Fruit fly (Drosophila melanogaster) whole organism, embryonic: ENCODE measurements around the gene CG14219.

Experiments used
- BEAF-32 ChIP-seq: fragments of 200-800 bp; sonication (Bioruptor generic); optimal IDR thresholded peaks from 3 replicates; lab custom pipeline; 2017; ENCODE audit warnings: missing biosample characterization, missing genetic modification characterization, mild to moderate bottlenecking, moderate library complexity, missing genetic modification reagents
- Bdp1 ChIP-seq: fragments of 200-800 bp; sonication (Bioruptor generic); optimal IDR thresholded peaks from 3 replicates; lab custom pipeline; 2016; ENCODE audit warnings: missing biosample characterization, missing genetic modification characterization
- C15 ChIP-seq: fragments of 200-800 bp; sonication (Bioruptor generic); IDR thresholded peaks from 3 replicates; pipeline ENCODE4 v1.3.6; 2022; ENCODE audit warnings: missing biosample characterization, missing genetic modification characterization
- CG10209 ChIP-seq: fragments of 200-800 bp; sonication (Bioruptor generic); optimal IDR thresholded peaks from 3 replicates; lab custom pipeline; 2017; ENCODE audit warnings: missing biosample characterization, mild to moderate bottlenecking, missing genetic modification characterization, missing genetic modification reagents
- CG10267 ChIP-seq: fragments of 200-800 bp; sonication (Bioruptor generic); optimal IDR thresholded peaks from 2 replicates; lab custom pipeline; 2018; ENCODE audit warnings: missing biosample characterization, mild to moderate bottlenecking, missing genetic modification characterization, moderate library complexity
- CG10431 ChIP-seq: fragments of 200-800 bp; sonication (Bioruptor generic); optimal IDR thresholded peaks from 3 replicates; lab custom pipeline; 2018; ENCODE audit warnings: missing biosample characterization, mild to moderate bottlenecking, missing genetic modification characterization
- CG10654 ChIP-seq: fragments of 200-800 bp; sonication (Bioruptor generic); optimal IDR thresholded peaks from 2 replicates; lab custom pipeline; 2016; ENCODE audit warnings: missing biosample characterization, missing genetic modification characterization
- CG11456 ChIP-seq: fragments of 200-800 bp; sonication (Bioruptor generic); IDR thresholded peaks from 3 replicates; pipeline ENCODE4 v1.3.6; 2022; ENCODE audit warnings: missing biosample characterization, missing genetic modification characterization
- CG11696 ChIP-seq: fragments of 200-800 bp; sonication (Bioruptor generic); IDR thresholded peaks from 2 replicates; pipeline ENCODE4 v1.3.6; 2022; ENCODE audit warnings: missing biosample characterization, missing genetic modification characterization
- CG12299 ChIP-seq: fragments of 200-800 bp; sonication (Bioruptor generic); optimal IDR thresholded peaks from 2 replicates; lab custom pipeline; 2018; ENCODE audit warnings: missing biosample characterization, mild to moderate bottlenecking, missing genetic modification characterization
- CG13775 ChIP-seq: fragments of 200-800 bp; sonication (Bioruptor generic); optimal IDR thresholded peaks from 3 replicates; lab custom pipeline; 2017; ENCODE audit warnings: missing biosample characterization, mild to moderate bottlenecking, missing genetic modification characterization
- CG14667 ChIP-seq: fragments of 200-800 bp; sonication (Bioruptor generic); IDR thresholded peaks from 2 replicates; pipeline ENCODE4 v1.3.6; 2022; ENCODE audit warnings: missing biosample characterization, missing genetic modification characterization
- CG15269 ChIP-seq: fragments of 200-800 bp; sonication (Bioruptor generic); optimal IDR thresholded peaks from 2 replicates; lab custom pipeline; 2018; ENCODE audit warnings: missing biosample characterization, mild to moderate bottlenecking, missing genetic modification characterization, moderate library complexity
- CG16863 ChIP-seq: fragments of 200-800 bp; sonication (Bioruptor generic); optimal IDR thresholded peaks from 3 replicates; lab custom pipeline; 2016; ENCODE audit warnings: missing biosample characterization, missing genetic modification characterization
- CG17359 ChIP-seq: fragments of 200-800 bp; sonication (Bioruptor generic); optimal IDR thresholded peaks from 3 replicates; lab custom pipeline; 2018; ENCODE audit warnings: missing biosample characterization, mild to moderate bottlenecking, missing genetic modification characterization, moderate library complexity
- CG18599 ChIP-seq: fragments of 200-800 bp; sonication (Bioruptor generic); optimal IDR thresholded peaks from 3 replicates; lab custom pipeline; 2017; ENCODE audit warnings: missing biosample characterization, missing genetic modification characterization, mild to moderate bottlenecking, moderate library complexity, missing genetic modification reagents
- CG2116 ChIP-seq: fragments of 200-800 bp; sonication (Bioruptor generic); optimal IDR thresholded peaks from 3 replicates; lab custom pipeline; 2018; ENCODE audit warnings: missing biosample characterization, mild to moderate bottlenecking, missing genetic modification characterization
- CG2889 ChIP-seq: fragments of 200-800 bp; sonication (Bioruptor generic); IDR thresholded peaks from 3 replicates; pipeline ENCODE4 v1.3.6; 2022; ENCODE audit warnings: missing biosample characterization, missing genetic modification characterization
- CG3163 ChIP-seq: fragments of 200-800 bp; sonication (Bioruptor generic); optimal IDR thresholded peaks from 3 replicates; lab custom pipeline; 2016; ENCODE audit warnings: missing biosample characterization, missing genetic modification characterization
- CG3407 ChIP-seq: fragments of 200-800 bp; sonication (Bioruptor generic); optimal IDR thresholded peaks from 2 replicates; lab custom pipeline; 2018; ENCODE audit warnings: missing biosample characterization, mild to moderate bottlenecking, missing genetic modification characterization
- CG7745 ChIP-seq: fragments of 200-800 bp; sonication (Bioruptor generic); optimal IDR thresholded peaks from 2 replicates; lab custom pipeline; 2018; ENCODE audit warnings: missing biosample characterization, mild to moderate bottlenecking, missing genetic modification characterization, moderate library complexity
- CG8924 ChIP-seq: fragments of 200-800 bp; optimal IDR thresholded peaks from 3 replicates; lab custom pipeline; 2019; ENCODE audit warnings: missing biosample characterization, mild to moderate bottlenecking, missing genetic modification characterization, moderate library complexity
- CG9932 ChIP-seq: fragments of 200-800 bp; sonication (Bioruptor generic); IDR thresholded peaks from 2 replicates; pipeline ENCODE4 v1.3.6; 2022; ENCODE audit warnings: missing biosample characterization, missing genetic modification characterization
- Dbx ChIP-seq: fragments of 200-800 bp; sonication (Bioruptor generic); IDR thresholded peaks from 3 replicates; pipeline ENCODE4 v1.3.6; 2022; ENCODE audit warnings: missing biosample characterization, missing genetic modification characterization
- Deaf1 ChIP-seq: fragments of 200-800 bp; optimal IDR thresholded peaks from 3 replicates; lab custom pipeline; 2019; ENCODE audit warnings: missing biosample characterization, mild to moderate bottlenecking, missing genetic modification characterization, moderate library complexity
- Dip2 ChIP-seq: fragments of 200-800 bp; sonication (Bioruptor generic); IDR thresholded peaks from 2 replicates; pipeline ENCODE4 v1.3.6; 2022; ENCODE audit warnings: missing biosample characterization, missing genetic modification characterization
- Doc2 ChIP-seq: fragments of 200-800 bp; sonication (Bioruptor generic); IDR thresholded peaks from 2 replicates; pipeline ENCODE4 v1.3.6; 2022; ENCODE audit warnings: missing biosample characterization, missing genetic modification characterization
- GATAe ChIP-seq: fragments of 200-800 bp; sonication (Bioruptor generic); conservative IDR thresholded peaks from 2 replicates; pipeline ENCODE4 v1.3.6; 2022; ENCODE audit warnings: missing biosample characterization, missing genetic modification characterization
- Lhr ChIP-seq: fragments of 200-800 bp; sonication (Bioruptor generic); optimal IDR thresholded peaks from 3 replicates; lab custom pipeline; 2017; ENCODE audit warnings: mild to moderate bottlenecking, missing biosample characterization, missing genetic modification reagents, missing genetic modification characterization
- MBD-R2 ChIP-seq: fragments of 200-800 bp; sonication (Bioruptor generic); IDR thresholded peaks from 2 replicates; pipeline ENCODE4 v1.3.6; 2022; ENCODE audit warnings: missing biosample characterization, missing genetic modification characterization
- Max ChIP-seq: fragments of 200-800 bp; sonication (Bioruptor generic); optimal IDR thresholded peaks from 2 replicates; lab custom pipeline; 2016; ENCODE audit warnings: missing biosample characterization, mild to moderate bottlenecking, missing genetic modification characterization
- NFAT ChIP-seq: fragments of 200-800 bp; sonication (Bioruptor generic); IDR thresholded peaks from 2 replicates; pipeline ENCODE4 v1.3.6; 2022; ENCODE audit warnings: missing biosample characterization, missing genetic modification characterization
- Neu2 ChIP-seq: fragments of 200-800 bp; sonication (Bioruptor generic); optimal IDR thresholded peaks from 3 replicates; lab custom pipeline; 2016; ENCODE audit warnings: missing biosample characterization, missing genetic modification characterization, borderline replicate concordance
- Nf-YC ChIP-seq: fragments of 200-800 bp; optimal IDR thresholded peaks from 3 replicates; lab custom pipeline; 2019; ENCODE audit warnings: missing biosample characterization, mild to moderate bottlenecking, missing genetic modification characterization, moderate library complexity
- Ravus ChIP-seq: fragments of 200-800 bp; sonication (Bioruptor generic); IDR thresholded peaks from 2 replicates; pipeline ENCODE4 v1.3.6; 2022; ENCODE audit warnings: missing biosample characterization, missing genetic modification characterization
- Sox100B ChIP-seq: fragments of 200-800 bp; sonication (Bioruptor generic); optimal IDR thresholded peaks from 3 replicates; lab custom pipeline; 2018; ENCODE audit warnings: missing biosample characterization, mild to moderate bottlenecking, missing genetic modification characterization
- Trl ChIP-seq, 3 experiments: fragments of >200 bp in 2 of 3; fragments of 200-800 bp in 1 of 3; sonication (Bioruptor generic) in 1 of 3; optimal IDR thresholded peaks; 2 replicates in 1 of 3; 3 replicates in 2 of 3; lab custom pipeline; 2016 to 2017; ENCODE audit warnings: missing biosample characterization in 1 of 3, missing genetic modification characterization in 1 of 3
- chm ChIP-seq: fragments of 200-800 bp; sonication (Bioruptor generic); IDR thresholded peaks from 2 replicates; pipeline ENCODE4 v1.3.6; 2022; ENCODE audit warnings: missing biosample characterization, missing genetic modification characterization
- chn ChIP-seq: fragments of 200-800 bp; sonication (Bioruptor generic); optimal IDR thresholded peaks from 2 replicates; lab custom pipeline; 2016; ENCODE audit warnings: missing biosample characterization, missing genetic modification characterization
- crol ChIP-seq: fragments of 200-800 bp; sonication (Bioruptor generic); IDR thresholded peaks from 2 replicates; pipeline ENCODE4 v1.3.6; 2022; ENCODE audit warnings: missing biosample characterization, missing genetic modification characterization
- dan ChIP-seq: fragments of 200-800 bp; sonication (Bioruptor generic); IDR thresholded peaks from 2 replicates; pipeline ENCODE4 v1.3.6; 2022; ENCODE audit warnings: missing biosample characterization, missing genetic modification characterization
- emc ChIP-seq: fragments of 200-800 bp; sonication (Bioruptor generic); optimal IDR thresholded peaks from 2 replicates; lab custom pipeline; 2016; ENCODE audit warnings: missing biosample characterization, missing genetic modification characterization
- eve ChIP-seq, 2 experiments: fragments of >200 bp; optimal IDR thresholded peaks; 2 replicates each; lab custom pipeline; 2017; ENCODE audit warnings: missing biosample characterization in 2 of 2, missing genetic modification characterization in 2 of 2
- insv ChIP-seq, 2 experiments: fragments of 200-800 bp; sonication (Bioruptor generic); optimal IDR thresholded peaks; 3 replicates each; lab custom pipeline; 2016 to 2018; ENCODE audit warnings: missing biosample characterization in 2 of 2, missing genetic modification characterization in 2 of 2
- onecut ChIP-seq: fragments of 200-800 bp; sonication (Bioruptor generic); IDR thresholded peaks from 2 replicates; pipeline ENCODE4 v1.3.6; 2022; ENCODE audit warnings: missing biosample characterization, missing genetic modification characterization
- phol ChIP-seq: fragments of 200-800 bp; sonication (Bioruptor generic); optimal IDR thresholded peaks from 3 replicates; lab custom pipeline; 2018; ENCODE audit warnings: missing biosample characterization, mild to moderate bottlenecking, missing genetic modification characterization, moderate library complexity
- ranshi ChIP-seq: fragments of 200-800 bp; sonication (Bioruptor generic); IDR thresholded peaks from 2 replicates; pipeline ENCODE4 v1.3.6; 2022; ENCODE audit warnings: missing biosample characterization, missing genetic modification characterization
- sna ChIP-seq: fragments of 200-800 bp; sonication (Bioruptor generic); IDR thresholded peaks from 2 replicates; pipeline ENCODE4 v1.3.6; 2022; ENCODE audit warnings: missing biosample characterization, missing genetic modification characterization; ENCODE audit not compliant: partially characterized antibody
- stwl ChIP-seq: fragments of 200-800 bp; sonication (Bioruptor generic); optimal IDR thresholded peaks from 3 replicates; lab custom pipeline; 2018; ENCODE audit warnings: missing biosample characterization, mild to moderate bottlenecking, missing genetic modification characterization, moderate library complexity
- tin ChIP-seq: fragments of 200-800 bp; sonication (Bioruptor generic); optimal IDR thresholded peaks from 3 replicates; lab custom pipeline; 2016; ENCODE audit warnings: missing biosample characterization, missing genetic modification characterization
- tx ChIP-seq: fragments of 200-800 bp; sonication (Bioruptor generic); optimal IDR thresholded peaks from 2 replicates; lab custom pipeline; 2016; ENCODE audit warnings: missing biosample characterization, missing genetic modification characterization

The CG14219 gene

dm6 chrX:19637002-19637420 is 47.0 kb upstream of the CG14219 start (continued):
- TF ChIP-seq CG10209 (GFP tag; lab: Kevin White, UChicago): no peak
- no peak for TF ChIP-seq BEAF-32 (GFP tag; lab: Kevin White, UChicago)
- TF ChIP-seq CG18599 (GFP tag; lab: Kevin White, UChicago): peak; percentile 18
- TF ChIP-seq Sox100B (GFP tag; lab: Kevin White, UChicago): no peak
- TF ChIP-seq Dbx (GFP tag; lab: Robert Waterston, UW): no peak
- no peak for TF ChIP-seq ranshi (GFP tag; lab: Robert Waterston, UW)
- no peak for TF ChIP-seq CG3407 (GFP tag; lab: Kevin White, UChicago)
- no peak for TF ChIP-seq Lhr (GFP tag; lab: Kevin White, UChicago)
- TF ChIP-seq Trl (optimal IDR thresholded peaks at IDR 0.05; lab: Kevin White, UChicago): peak in 1 of 2 experiments; percentile 18
- no peak for TF ChIP-seq Trl (GFP tag; optimal IDR thresholded peaks at IDR 0.05; lab: Kevin White, UChicago)
- peak; percentile 18 for TF ChIP-seq Deaf1 (tag; lab: Kevin White, UChicago)
- no peak for TF ChIP-seq onecut (GFP tag; lab: Robert Waterston, UW)
- no peak for TF ChIP-seq dan (GFP tag; lab: Robert Waterston, UW)
- no peak for TF ChIP-seq phol (tag; lab: Kevin White, UChicago)
- no peak for TF ChIP-seq Bdp1 (GFP tag; lab: Kevin White, UChicago)
- TF ChIP-seq eve (GFP tag; optimal IDR thresholded peaks at IDR 0.05; lab: Kevin White, UChicago): no peak
- TF ChIP-seq MBD-R2 (GFP tag; lab: Robert Waterston, UW): peak; percentile 17; the same call in 1 of the 2 replicates
- TF ChIP-seq crol (GFP tag; lab: Robert Waterston, UW): peak; percentile 80
- TF ChIP-seq CG15269 (tag; lab: Kevin White, UChicago): no peak
- TF ChIP-seq CG7745 (tag; lab: Kevin White, UChicago): no peak
- peak in 1 of 2 experiments; percentile 17 for TF ChIP-seq insv (GFP tag; optimal IDR thresholded peaks at IDR 0.05; lab: Kevin White, UChicago)
- TF ChIP-seq GATAe: no peak
- TF ChIP-seq CG3163: no peak
- TF ChIP-seq sna (GFP tag; lab: Robert Waterston, UW): no peak
- no peak for TF ChIP-seq CG10654
- TF ChIP-seq CG11696 (GFP tag; lab: Robert Waterston, UW): no peak
- TF ChIP-seq CG11456: no peak
- no peak for TF ChIP-seq Dip2 (GFP tag; lab: Robert Waterston, UW)
- TF ChIP-seq chm (GFP tag; lab: Robert Waterston, UW): peak; percentile 40; the same call in 1 of the 2 replicates
- no peak for TF ChIP-seq Neu2 (GFP tag; lab: Kevin White, UChicago)
- TF ChIP-seq Ravus (GFP tag; lab: Robert Waterston, UW): no peak
- TF ChIP-seq CG8924 (tag; lab: Kevin White, UChicago): no peak
- no peak for TF ChIP-seq C15 (GFP tag; lab: Robert Waterston, UW)
- no peak for TF ChIP-seq CG14667 (GFP tag; lab: Robert Waterston, UW)
- no peak for TF ChIP-seq tin (GFP tag; lab: Kevin White, UChicago)
- peak; percentile 7 for TF ChIP-seq stwl (tag; lab: Kevin White, UChicago)
- no peak for TF ChIP-seq CG10267 (tag; lab: Kevin White, UChicago)
- TF ChIP-seq Doc2: no peak
- TF ChIP-seq chn (GFP tag; lab: Kevin White, UChicago): no peak
- TF ChIP-seq Max (GFP tag; lab: Kevin White, UChicago): no peak
- no peak for TF ChIP-seq CG10431 (GFP tag; lab: Kevin White, UChicago)
- TF ChIP-seq CG2889 (GFP tag; lab: Robert Waterston, UW): no peak
- no peak for TF ChIP-seq CG12299 (tag; lab: Kevin White, UChicago)
- TF ChIP-seq CG13775: no peak
- no peak for TF ChIP-seq NFAT
- TF ChIP-seq CG2116: no peak
- TF ChIP-seq CG16863: no peak
- TF ChIP-seq CG17359 (tag; lab: Kevin White, UChicago): no peak
- peak; percentile 14; the same call in 1 of the 2 replicates for TF ChIP-seq CG9932 (GFP tag; lab: Robert Waterston, UW)
- TF ChIP-seq emc (GFP tag; lab: Kevin White, UChicago): no peak
- no peak for TF ChIP-seq Nf-YC (tag; lab: Kevin White, UChicago)
- TF ChIP-seq tx (GFP tag; lab: Kevin White, UChicago): no peak
